Worm (Caenorhabditis elegans) whole organism, L4 larva: ENCODE measurements around the gene srxa-12.

ENCODE experiments used
- ceh-32 ChIP-seq: sonication (generic microtip); optimal IDR thresholded peaks from 2 replicates; lab custom pipeline; 2016; ENCODE audit warnings: mild to moderate bottlenecking, missing genetic modification characterization, missing compliant biosample characterization; ENCODE audit not compliant: poor library complexity
- ceh-82 ChIP-seq: sonication (generic microtip); optimal IDR thresholded peaks from 2 replicates; lab custom pipeline; 2017; ENCODE audit warnings: missing biosample characterization, missing genetic modification characterization
- lin-13 ChIP-seq: fragments of 150-350 bp; optimal IDR thresholded peaks from 2 replicates; lab custom pipeline; 2014; ENCODE audit warnings: missing biosample characterization, missing genetic modification reagents, missing genetic modification characterization
- lin-29 ChIP-seq: fragments of 200-800 bp; sonication (Bioruptor generic); IDR thresholded peaks from 2 replicates; pipeline ENCODE4 v1.3.6; 2022; ENCODE audit warnings: missing genetic modification reagents, missing genetic modification characterization, missing compliant biosample characterization
- nhr-28 ChIP-seq: fragments of 150-350 bp; optimal IDR thresholded peaks from 2 replicates; lab custom pipeline; 2014; ENCODE audit warnings: missing biosample characterization, missing genetic modification characterization
- nhr-76 ChIP-seq: fragments of 150-350 bp; optimal IDR thresholded peaks from 2 replicates; lab custom pipeline; 2014; ENCODE audit warnings: missing biosample characterization, missing genetic modification characterization
- pha-4 ChIP-seq, 2 experiments: fragments of 150-350 bp in 1 of 2; fragments of 200-800 bp in 1 of 2; sonication (Bioruptor generic) in 1 of 2; IDR thresholded peaks in 1 of 2; optimal IDR thresholded peaks in 1 of 2; 2 replicates each; pipeline versions ENCODE4 v1.3.6 to Lab custom; 2014 to 2022; ENCODE audit warnings: missing genetic modification characterization in 2 of 2, missing genetic modification reagents in 2 of 2, missing biosample characterization in 1 of 2, missing compliant biosample characterization in 1 of 2
- snpc-4 ChIP-seq: fragments of 150-350 bp; optimal IDR thresholded peaks from 2 replicates; lab custom pipeline; 2014; ENCODE audit warnings: missing biosample characterization, missing genetic modification characterization
- unc-39 ChIP-seq: sonication (generic microtip); optimal IDR thresholded peaks from 2 replicates; lab custom pipeline; 2017; ENCODE audit warnings: missing biosample characterization, missing genetic modification characterization
- ztf-11 ChIP-seq: fragments of 150-350 bp; optimal IDR thresholded peaks from 2 replicates; lab custom pipeline; 2014; ENCODE audit warnings: missing biosample characterization, missing genetic modification characterization

DNA sequence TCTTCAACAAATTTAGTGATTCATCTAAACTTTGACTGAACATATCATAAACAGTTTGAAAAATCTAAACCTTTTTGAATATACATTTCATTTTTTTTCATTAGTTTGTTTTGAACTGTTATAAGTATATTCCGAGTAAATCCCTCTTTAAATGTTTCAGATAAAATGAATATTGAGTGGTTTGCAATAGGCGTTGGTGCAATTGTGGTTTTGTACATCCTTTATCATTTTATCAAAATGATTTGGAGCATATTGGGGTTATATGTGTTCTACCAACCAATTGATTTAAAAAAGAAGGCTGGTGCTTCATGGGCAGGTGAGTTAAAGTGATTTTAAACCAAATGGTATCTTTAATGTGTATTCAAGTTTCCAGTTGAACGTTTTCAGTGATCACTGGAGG is 22.1 kb upstream of the srxa-12 start, which contains the start of gene stdh-3:
- no peak for TF ChIP-seq unc-39 (tag; lab: Kevin White, UChicago)
- no peak for TF ChIP-seq nhr-28 (tag; lab: Kevin White, UChicago)
- TF ChIP-seq pha-4 (GFP tag; IDR thresholded peaks at IDR 0.05; lab: Robert Waterston, UW), result no peak
- no peak for TF ChIP-seq pha-4 (tag; optimal IDR thresholded peaks at IDR 0.05; lab: Kevin White, UChicago)
- TF ChIP-seq snpc-4 (tag; lab: Kevin White, UChicago), result no peak
- no peak for TF ChIP-seq ceh-82
- no peak for TF ChIP-seq nhr-76 (tag; lab: Kevin White, UChicago)
- no peak for TF ChIP-seq ceh-32
- TF ChIP-seq lin-13 (GFP tag; lab: Kevin White, UChicago), result no peak
- no peak for TF ChIP-seq ztf-11 (tag; lab: Kevin White, UChicago)
- no peak for TF ChIP-seq lin-29 (GFP tag; lab: Robert Waterston, UW)
